Fruit fly (Drosophila melanogaster): ENCODE data around the gene Nup35.

- TF ChIP-seq CG6854 (GFP tag; optimal IDR thresholded peaks at IDR 0.05): no peak
- no peak for TF ChIP-seq CG11762 (GFP tag; optimal IDR thresholded peaks at IDR 0.05; ENCODE audit: insufficient read depth)
- no peak for TF ChIP-seq spab (GFP tag; optimal IDR thresholded peaks at IDR 0.05)
- no peak for TF ChIP-seq Ets96B (tag; optimal IDR thresholded peaks at IDR 0.05)
- no peak for TF ChIP-seq fd85E (GFP tag; optimal IDR thresholded peaks at IDR 0.05)
- no peak for TF ChIP-seq salr (GFP tag; optimal IDR thresholded peaks at IDR 0.05)
- TF ChIP-seq Hr38 (GFP tag; optimal IDR thresholded peaks at IDR 0.05): no peak
- TF ChIP-seq Sox102F (GFP tag; optimal IDR thresholded peaks at IDR 0.05): no peak
- no peak for TF ChIP-seq CG8119 (GFP tag; IDR thresholded peaks at IDR 0.05)
- no peak for TF ChIP-seq CG10631 (GFP tag; optimal IDR thresholded peaks at IDR 0.05)
- TF ChIP-seq CG16779 (tag; optimal IDR thresholded peaks at IDR 0.05): no peak
- no peak for TF ChIP-seq dsx (GFP tag; optimal IDR thresholded peaks at IDR 0.05; ENCODE audit: poor library complexity, severe bottlenecking)
- TF ChIP-seq acj6 (GFP tag; optimal IDR thresholded peaks at IDR 0.05): no peak
Observed at dm6 chrX:18630990-18631389, 17.0 kb upstream of the Nup35 start.
